Fruit fly (Drosophila melanogaster) Kc167 (cell line): ENCODE data around the gene tgo.

Experiments
- Myc ChIP-seq: fragments of >200 bp; optimal IDR thresholded peaks from 2 replicates; lab custom pipeline; 2017; ENCODE audit warnings: missing external identifiers
- Sin3A ChIP-seq: fragments of >200 bp; optimal IDR thresholded peaks from 2 replicates; lab custom pipeline; 2018; ENCODE audit warnings: missing external identifiers
- h ChIP-seq: fragments of >200 bp; optimal IDR thresholded peaks from 3 replicates; lab custom pipeline; 2018; ENCODE audit warnings: missing external identifiers
- insv ChIP-seq: fragments of >200 bp; optimal IDR thresholded peaks from 3 replicates; lab custom pipeline; 2018; ENCODE audit warnings: missing external identifiers
- psq ChIP-seq: fragments of >200 bp; optimal IDR thresholded peaks from 2 replicates; lab custom pipeline; 2017; ENCODE audit warnings: missing external identifiers
- ttk ChIP-seq: sonication (Bioruptor generic); optimal IDR thresholded peaks from 2 replicates; lab custom pipeline; 2017; ENCODE audit warnings: missing external identifiers

tgo gene

DNA sequence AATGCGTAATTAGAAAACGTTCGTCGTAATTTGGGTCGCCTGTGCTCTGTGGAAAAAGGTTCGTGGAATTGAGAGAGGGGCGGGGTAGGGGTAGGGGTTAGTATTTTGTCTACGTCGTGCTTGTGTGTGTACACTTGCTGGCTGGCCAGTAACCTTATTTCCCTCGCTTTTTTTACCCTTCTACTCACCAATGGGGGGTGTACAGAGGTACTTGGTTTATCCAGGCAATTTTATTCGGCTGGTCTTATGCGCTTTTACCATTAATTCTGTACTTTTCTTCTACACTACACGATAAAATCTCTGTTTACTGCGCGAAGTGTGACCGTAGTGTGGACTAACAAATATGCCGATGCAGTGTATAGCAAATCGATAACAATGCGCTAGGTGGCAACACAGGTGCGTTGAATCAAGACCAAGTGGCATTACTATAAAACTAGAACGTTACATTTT, at the start of gene tgo:
Gene tgo, minus strand, starts transcription at position 334 of the 450 bp plus-strand sequence.
- no peak for TF ChIP-seq ttk (lab: Kevin White, UChicago)
- no peak for TF ChIP-seq Sin3A (lab: Kevin White, UChicago)
- no peak for TF ChIP-seq psq (lab: Kevin White, UChicago)
- TF ChIP-seq insv (lab: Kevin White, UChicago), result no peak
- no peak for TF ChIP-seq h (lab: Kevin White, UChicago)
- no peak for TF ChIP-seq Myc

DNA sequence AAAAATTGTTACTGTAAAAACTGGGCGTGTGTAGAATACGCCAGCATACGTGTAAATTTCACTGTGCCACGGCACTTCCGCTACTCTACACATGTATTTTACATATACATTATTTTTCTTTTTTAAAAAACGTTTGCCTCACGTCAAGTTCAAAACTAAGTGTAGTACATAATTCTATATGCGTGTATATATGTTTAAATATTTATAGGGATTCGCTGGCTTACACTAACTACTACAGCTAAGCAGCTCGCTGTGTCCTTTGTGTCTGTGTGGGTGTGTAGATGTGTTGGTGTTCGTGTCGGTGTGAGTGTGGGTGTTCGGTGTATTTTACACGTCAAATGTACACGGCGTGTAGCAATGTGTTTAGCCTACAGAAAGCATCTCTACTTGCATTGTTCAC, 48.6 kb upstream of the tgo start:
- no peak for TF ChIP-seq Myc
- TF ChIP-seq Sin3A (lab: Kevin White, UChicago), result no peak
- TF ChIP-seq h (lab: Kevin White, UChicago), result no peak
- no peak for TF ChIP-seq ttk (lab: Kevin White, UChicago)
- no peak for TF ChIP-seq insv (lab: Kevin White, UChicago)
- TF ChIP-seq psq (lab: Kevin White, UChicago), result no peak

DNA sequence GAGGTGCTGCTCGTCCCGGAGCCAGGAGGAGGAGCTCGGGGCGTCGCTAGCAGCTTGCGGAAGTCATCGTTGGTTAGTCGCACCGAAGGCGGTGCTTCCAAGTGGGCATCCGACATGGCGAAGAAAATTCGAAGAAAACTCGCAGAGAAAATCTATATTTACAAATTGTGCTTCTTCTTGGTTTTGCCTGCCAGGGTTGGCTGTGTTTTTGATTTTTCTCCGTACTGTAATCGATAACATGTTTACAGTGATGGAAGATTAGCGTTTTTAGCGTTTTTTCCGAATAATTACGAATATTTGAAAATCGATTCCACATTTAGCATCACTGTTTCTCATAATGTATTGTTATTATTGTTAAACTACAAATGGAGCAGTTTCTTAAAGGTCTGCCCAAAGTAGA, 45.1 kb upstream of the tgo start, which contains the start of the genes beag and Ada:
Gene beag, minus strand, starts transcription at position 205 of the 400 bp plus-strand sequence.
Gene Ada, plus strand, starts transcription at position 310 of the 400 bp plus-strand sequence.
- no peak for TF ChIP-seq h (lab: Kevin White, UChicago)
- TF ChIP-seq Myc, result no peak
- no peak for TF ChIP-seq Sin3A (lab: Kevin White, UChicago)
- TF ChIP-seq insv (lab: Kevin White, UChicago), result no peak
- TF ChIP-seq ttk (lab: Kevin White, UChicago), result no peak
- TF ChIP-seq psq (lab: Kevin White, UChicago), result no peak

dm6 chr3R:9062756-9063155, 42.9 kb upstream of the tgo start:
- TF ChIP-seq Myc (no peak), psq (lab: Kevin White, UChicago) (no peak), insv (lab: Kevin White, UChicago) (no peak), Sin3A (lab: Kevin White, UChicago) (no peak), ttk (lab: Kevin White, UChicago) (no peak), h (lab: Kevin White, UChicago) (no peak)

DNA sequence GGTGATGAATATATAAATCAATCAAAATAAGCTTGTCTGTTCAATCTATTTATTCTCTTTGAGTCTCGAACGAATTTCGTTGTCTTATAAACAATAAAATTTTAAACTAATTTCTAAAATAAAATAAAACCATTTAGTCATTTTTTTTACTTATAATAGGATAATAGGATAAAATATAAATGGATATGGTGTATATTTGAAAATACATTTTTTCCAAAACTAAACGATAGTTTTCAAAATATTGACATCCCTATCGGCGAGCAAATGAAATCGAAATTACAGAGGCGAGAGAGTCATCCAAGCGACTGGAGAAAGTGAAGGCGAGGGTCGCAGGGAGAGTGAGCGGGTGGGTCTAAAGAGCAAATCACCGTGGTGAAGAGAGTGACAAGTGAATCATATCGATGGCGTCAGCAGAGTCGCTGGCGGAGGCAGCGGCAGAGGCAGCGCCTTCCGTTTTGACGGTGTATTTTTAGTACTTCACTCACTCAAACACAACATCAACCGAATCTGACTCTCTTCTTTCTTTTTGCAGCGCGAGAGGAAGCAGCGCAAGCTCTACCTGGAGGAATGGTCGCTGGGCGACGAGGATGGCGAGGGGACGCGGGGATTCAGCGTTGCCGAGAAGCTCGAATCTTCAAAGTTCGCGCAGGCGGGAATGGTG, 37.7 kb upstream of the tgo start:
- no peak for TF ChIP-seq ttk (lab: Kevin White, UChicago)
- TF ChIP-seq Myc, result no peak
- TF ChIP-seq psq (lab: Kevin White, UChicago), result no peak
- no peak for TF ChIP-seq h (lab: Kevin White, UChicago)
- no peak for TF ChIP-seq insv (lab: Kevin White, UChicago)
- TF ChIP-seq Sin3A (lab: Kevin White, UChicago), result no peak

DNA sequence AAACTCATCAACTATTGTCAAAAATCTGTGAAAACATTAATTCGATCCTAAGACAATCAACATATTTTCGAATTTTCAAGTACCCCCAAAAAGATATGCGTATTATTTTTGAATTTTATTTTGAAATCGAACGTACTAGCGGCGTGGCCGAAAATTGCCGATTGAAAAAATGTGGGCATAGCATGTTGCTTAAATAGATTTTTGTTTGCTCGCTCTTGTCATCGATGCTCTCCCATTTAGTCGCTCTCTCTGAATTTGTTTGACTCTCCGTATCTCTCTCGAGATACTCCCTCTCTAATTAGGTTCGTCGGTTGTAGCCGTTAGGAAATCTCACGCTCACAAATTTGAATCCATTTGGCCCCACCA, 37.2 kb upstream of the tgo start:
- TF ChIP-seq ttk (lab: Kevin White, UChicago) (no peak), h (lab: Kevin White, UChicago) (no peak), Myc (no peak), Sin3A (lab: Kevin White, UChicago) (no peak), insv (lab: Kevin White, UChicago) (no peak), psq (lab: Kevin White, UChicago) (no peak)

- TF ChIP-seq insv (lab: Kevin White, UChicago) (no peak), ttk (lab: Kevin White, UChicago) (no peak), psq (lab: Kevin White, UChicago) (no peak), h (lab: Kevin White, UChicago) (no peak), Sin3A (lab: Kevin White, UChicago) (no peak), Myc (no peak)
Observed at dm6 chr3R:9056409-9057031, 36.7 kb upstream of the tgo start.

dm6 chr3R:9055119-9056105, 35.6 kb upstream of the tgo start:
- TF ChIP-seq ttk (lab: Kevin White, UChicago) (no peak), insv (lab: Kevin White, UChicago) (no peak), Myc (no peak), psq (lab: Kevin White, UChicago) (no peak), h (lab: Kevin White, UChicago) (no peak), Sin3A (lab: Kevin White, UChicago) (no peak)

DNA sequence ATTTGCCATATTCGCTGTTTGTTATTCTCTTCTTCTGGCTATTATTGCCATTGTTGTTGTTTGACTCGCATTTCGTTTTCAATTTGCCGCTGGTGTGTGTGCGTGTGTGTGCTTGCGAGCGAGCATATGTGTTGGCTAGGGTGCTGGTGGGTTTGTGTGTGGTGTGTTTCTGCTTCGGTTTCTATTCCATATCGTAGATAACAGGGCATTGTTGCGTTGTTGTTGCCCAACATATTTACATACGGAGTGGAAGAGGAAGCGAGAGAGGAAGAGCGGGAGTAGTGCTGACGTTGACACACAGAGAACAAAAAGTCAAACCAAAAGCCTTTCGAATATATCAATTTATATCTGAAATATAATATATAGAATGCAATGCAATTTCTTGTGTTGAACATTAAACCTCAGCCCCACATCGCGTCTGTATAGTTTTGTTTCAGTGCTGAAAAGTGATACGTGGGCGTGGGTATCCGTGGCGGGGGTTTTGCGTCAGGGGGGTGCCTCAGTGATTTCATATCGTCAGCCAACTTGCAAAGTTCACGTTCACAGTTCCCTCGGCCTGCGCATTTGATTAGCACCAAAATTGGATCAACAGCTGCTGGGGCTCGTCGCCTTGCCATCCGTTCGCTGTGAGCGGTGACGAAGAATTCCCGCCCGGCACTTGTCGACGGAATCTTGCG, 34.8 kb upstream of the tgo start:
- TF ChIP-seq insv (lab: Kevin White, UChicago) (no peak), Sin3A (lab: Kevin White, UChicago) (no peak), Myc (no peak), ttk (lab: Kevin White, UChicago) (no peak), psq (lab: Kevin White, UChicago) (no peak), h (lab: Kevin White, UChicago) (no peak)

DNA sequence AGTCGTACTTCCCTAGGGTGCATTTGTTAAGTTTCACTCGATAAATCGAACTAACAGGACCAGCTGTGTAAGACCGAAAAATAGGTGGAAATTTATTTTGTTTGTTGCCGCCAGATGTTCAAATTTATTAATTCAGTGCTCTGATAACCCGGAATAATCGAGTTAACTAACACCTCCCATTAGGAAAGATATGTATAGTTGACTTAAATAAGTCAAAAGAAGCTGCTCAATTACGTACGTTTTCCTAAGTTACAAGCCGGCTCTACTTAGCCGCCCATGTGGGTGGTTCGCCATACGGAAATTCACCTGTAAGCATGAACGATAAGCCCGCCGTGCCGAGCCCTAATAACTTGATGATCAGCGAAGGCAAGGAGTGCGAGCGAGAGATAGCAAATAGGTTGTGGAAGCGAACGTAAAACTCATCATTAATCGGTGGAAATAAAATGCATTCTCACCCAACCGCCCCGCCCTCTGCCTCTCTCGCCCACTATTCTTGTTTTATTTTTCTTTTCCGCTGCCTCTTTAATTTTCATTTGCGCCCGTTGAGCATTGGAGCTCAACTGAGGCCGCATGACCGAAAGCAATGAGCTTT, 34.1 kb upstream of the tgo start:
- TF ChIP-seq psq (lab: Kevin White, UChicago) (no peak), Sin3A (lab: Kevin White, UChicago) (no peak), Myc (no peak), ttk (lab: Kevin White, UChicago) (no peak), h (lab: Kevin White, UChicago) (no peak), insv (lab: Kevin White, UChicago) (no peak)
